Worm (Caenorhabditis elegans) whole organism, L3 larva: Measurements from ENCODE around the gene C08F11.1.
"Not testable (repeated sequence)": the region's sequence is repeated elsewhere in the genome, so short reads cannot be mapped to it uniquely, and the experiment has no call there.

Experiments
- R02D3.7 ChIP-seq: fragments of 150-350 bp; optimal IDR thresholded peaks from 2 replicates; lab custom pipeline; 2014; ENCODE audit warnings: missing biosample characterization, missing genetic modification characterization
- aly-2 ChIP-seq: fragments of 150-350 bp; optimal IDR thresholded peaks from 2 replicates; lab custom pipeline; 2014; ENCODE audit warnings: missing biosample characterization, missing genetic modification characterization
- ama-1 ChIP-seq: fragments of 150-350 bp; optimal IDR thresholded peaks from 2 replicates; lab custom pipeline; 2018
- ceh-16 ChIP-seq: sonication (generic microtip); optimal IDR thresholded peaks from 2 replicates; lab custom pipeline; 2017; ENCODE audit warnings: missing biosample characterization, missing genetic modification characterization
- ceh-28 ChIP-seq: fragments of 150-350 bp; optimal IDR thresholded peaks from 2 replicates; lab custom pipeline; 2014; ENCODE audit warnings: missing biosample characterization, missing genetic modification reagents, missing genetic modification characterization
- ceh-82 ChIP-seq: fragments of 150-350 bp; optimal IDR thresholded peaks from 2 replicates; lab custom pipeline; 2014; ENCODE audit warnings: missing biosample characterization, missing genetic modification characterization
- ceh-9 ChIP-seq: sonication (generic microtip); optimal IDR thresholded peaks from 2 replicates; lab custom pipeline; 2018; ENCODE audit warnings: missing biosample characterization, missing genetic modification characterization
- daf-12 ChIP-seq: fragments of 150-350 bp; optimal IDR thresholded peaks from 2 replicates; lab custom pipeline; 2014; ENCODE audit warnings: missing biosample characterization, missing genetic modification reagents, missing genetic modification characterization
- egl-27 ChIP-seq: sonication (generic microtip); optimal IDR thresholded peaks from 4 replicates; lab custom pipeline; 2017; ENCODE audit warnings: missing biosample characterization, missing genetic modification reagents, missing genetic modification characterization
- elt-3 ChIP-seq, 3 experiments: fragments of 150-350 bp in 1 of 3; sonication (generic microtip) in 2 of 3; optimal IDR thresholded peaks; 2 replicates in 2 of 3; 4 replicates in 1 of 3; lab custom pipeline; 2014 to 2017; ENCODE audit warnings: missing biosample characterization in 3 of 3, missing genetic modification characterization in 3 of 3
- eor-1 ChIP-seq, 2 experiments: fragments of 150-350 bp; optimal IDR thresholded peaks; 2 replicates each; lab custom pipeline; 2014 to 2018; ENCODE audit warnings: missing biosample characterization in 2 of 2, missing genetic modification characterization in 2 of 2
- fkh-10 ChIP-seq: sonication (generic microtip); optimal IDR thresholded peaks from 2 replicates; lab custom pipeline; 2017; ENCODE audit warnings: missing biosample characterization, missing genetic modification reagents, missing genetic modification characterization
- fkh-2 ChIP-seq: fragments of 150-350 bp; optimal IDR thresholded peaks from 2 replicates; lab custom pipeline; 2014; ENCODE audit warnings: missing biosample characterization, missing genetic modification reagents, missing genetic modification characterization
- jun-1 ChIP-seq: fragments of 150-350 bp; optimal IDR thresholded peaks from 2 replicates; lab custom pipeline; 2014; ENCODE audit warnings: missing biosample characterization, missing genetic modification reagents, missing genetic modification characterization
- lin-39 ChIP-seq: fragments of 150-350 bp; optimal IDR thresholded peaks from 2 replicates; lab custom pipeline; 2018; ENCODE audit warnings: missing biosample characterization, missing genetic modification reagents, missing genetic modification characterization
- mdl-1 ChIP-seq: fragments of 150-350 bp; optimal IDR thresholded peaks from 2 replicates; lab custom pipeline; 2014; ENCODE audit warnings: missing biosample characterization, missing genetic modification characterization
- nhr-11 ChIP-seq: fragments of 150-350 bp; optimal IDR thresholded peaks from 2 replicates; lab custom pipeline; 2014; ENCODE audit warnings: missing biosample characterization, missing genetic modification characterization
- nhr-23 ChIP-seq: fragments of 150-350 bp; optimal IDR thresholded peaks from 2 replicates; lab custom pipeline; 2014; ENCODE audit warnings: missing biosample characterization, missing genetic modification reagents, missing genetic modification characterization
- nhr-25 ChIP-seq: sonication (generic microtip); optimal IDR thresholded peaks from 2 replicates; lab custom pipeline; 2017; ENCODE audit warnings: missing biosample characterization, missing genetic modification characterization
- nhr-28 ChIP-seq: fragments of 150-350 bp; optimal IDR thresholded peaks from 2 replicates; lab custom pipeline; 2014; ENCODE audit warnings: missing biosample characterization, missing genetic modification characterization
- nhr-43 ChIP-seq: sonication (generic microtip); optimal IDR thresholded peaks from 2 replicates; lab custom pipeline; 2016; ENCODE audit warnings: mild to moderate bottlenecking, missing genetic modification characterization, missing compliant biosample characterization; ENCODE audit not compliant: poor library complexity, severe bottlenecking
- nhr-67 ChIP-seq: fragments of 150-350 bp; optimal IDR thresholded peaks from 2 replicates; lab custom pipeline; 2014; ENCODE audit warnings: missing biosample characterization, missing genetic modification characterization
- nhr-76 ChIP-seq: fragments of 150-350 bp; sonication (generic microtip); optimal IDR thresholded peaks from 5 replicates; lab custom pipeline; 2014; ENCODE audit warnings: missing biosample characterization, missing genetic modification characterization
- sea-2 ChIP-seq: fragments of 150-350 bp; sonication (generic microtip); optimal IDR thresholded peaks from 4 replicates; lab custom pipeline; 2014; ENCODE audit warnings: missing biosample characterization, missing genetic modification reagents, missing genetic modification characterization
- skn-1 ChIP-seq: fragments of 150-350 bp; optimal IDR thresholded peaks from 2 replicates; lab custom pipeline; 2014; ENCODE audit warnings: missing biosample characterization, missing genetic modification characterization
- snpc-4 ChIP-seq: fragments of 150-350 bp; optimal IDR thresholded peaks from 2 replicates; lab custom pipeline; 2014; ENCODE audit warnings: missing biosample characterization, missing genetic modification characterization
- zag-1 ChIP-seq: fragments of 150-350 bp; optimal IDR thresholded peaks from 2 replicates; lab custom pipeline; 2014; ENCODE audit warnings: missing biosample characterization, missing genetic modification characterization
- ztf-11 ChIP-seq: fragments of 150-350 bp; optimal IDR thresholded peaks from 2 replicates; lab custom pipeline; 2014; ENCODE audit warnings: missing biosample characterization, missing genetic modification characterization

Gene C08F11.1

DNA sequence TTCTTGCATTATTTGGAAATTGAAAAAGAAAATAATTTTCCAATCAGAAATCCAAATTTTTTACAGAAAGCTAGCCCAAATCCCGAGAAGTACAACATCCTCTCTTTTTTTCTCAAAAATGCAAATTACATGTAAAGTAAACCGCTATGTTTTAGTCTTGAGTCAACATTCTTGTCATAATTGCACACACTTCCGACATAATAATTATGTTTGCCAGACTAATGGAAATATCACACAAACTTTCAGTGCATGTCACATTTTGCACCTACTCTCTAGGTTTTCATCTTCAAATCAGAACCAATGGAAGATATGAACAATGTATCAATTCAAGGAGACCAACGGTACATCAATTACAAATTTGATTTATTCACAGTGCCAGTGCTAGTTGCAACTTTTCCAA is 39.0 kb upstream of the C08F11.1 start, which contains the start of gene sru-11:
sru-11 (plus strand) TSS at position 301 of the 400 bp plus-strand sequence.
- TF ChIP-seq ceh-9 (tag; lab: Kevin White, UChicago), result no peak
- TF ChIP-seq nhr-76 (tag; lab: Kevin White, UChicago), result no peak
- TF ChIP-seq sea-2 (GFP tag; lab: Kevin White, UChicago), result no peak
- TF ChIP-seq nhr-43 (tag; lab: Kevin White, UChicago), result no peak
- TF ChIP-seq lin-39 (tag; lab: Kevin White, UChicago), result no peak
- TF ChIP-seq aly-2 (tag; lab: Kevin White, UChicago), result no peak
- no peak for TF ChIP-seq ceh-16
- no peak for TF ChIP-seq zag-1 (tag; lab: Kevin White, UChicago)
- TF ChIP-seq mdl-1, result no peak
- no peak for TF ChIP-seq nhr-67
- TF ChIP-seq ceh-82 (tag; lab: Kevin White, UChicago), result no peak
- TF ChIP-seq skn-1, result no peak

DNA sequence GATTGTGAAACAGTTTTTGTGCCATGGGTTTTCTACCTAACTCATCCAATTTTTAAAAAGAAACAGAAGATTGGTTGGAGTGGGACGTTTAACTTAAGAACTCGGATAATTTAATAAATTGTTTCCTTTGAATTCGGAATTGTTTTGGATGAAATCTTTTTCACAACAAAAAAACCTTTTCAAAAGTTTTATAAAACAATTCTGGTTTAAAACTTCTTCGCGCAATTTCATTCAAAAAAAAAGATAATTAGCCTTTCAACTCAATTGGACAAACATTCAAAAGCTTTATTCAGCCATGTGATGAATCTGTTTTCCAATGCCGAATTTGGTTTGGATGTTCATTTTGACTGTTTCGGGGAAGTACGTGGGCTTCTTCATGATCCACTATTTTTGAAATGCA is 36.5 kb upstream of the C08F11.1 start, which contains the start of gene Y45F10B.12:
Y45F10B.12 (plus strand) TSS at position 301 of the 400 bp plus-strand sequence.
- TF ChIP-seq egl-27 (tag; lab: Kevin White, UChicago), result no peak
- TF ChIP-seq nhr-25 (tag; lab: Kevin White, UChicago), result no peak
- no peak for TF ChIP-seq nhr-11 (tag; lab: Kevin White, UChicago)

DNA sequence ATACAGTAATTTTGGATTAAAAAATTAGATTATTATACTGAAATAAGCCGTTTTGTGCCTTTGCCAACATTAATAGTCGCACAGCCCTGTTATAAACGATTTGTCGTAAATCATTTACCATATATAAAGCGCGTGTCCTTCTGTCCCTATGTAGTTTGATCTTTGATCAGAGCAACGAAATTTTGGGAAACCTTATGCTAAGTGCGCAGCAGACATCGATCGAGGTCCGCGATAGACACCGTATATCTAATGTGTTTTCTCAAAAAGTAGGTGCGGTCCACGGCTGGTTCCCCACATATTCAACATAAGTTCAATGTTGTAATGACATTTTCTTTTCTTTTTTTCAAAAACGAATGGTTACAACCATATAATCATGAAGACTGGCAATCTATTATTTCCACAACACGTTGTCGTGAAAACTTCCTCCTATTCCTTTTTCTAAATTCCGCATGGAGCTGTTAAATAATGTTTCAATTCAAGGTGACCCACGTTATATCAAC is 35.0 kb upstream of the C08F11.1 start, which contains the start of gene sru-9:
sru-9 (plus strand) TSS at position 450 of the 500 bp plus-strand sequence.
- not testable (repeated sequence) for TF ChIP-seq daf-12 (tag; lab: Kevin White, UChicago); ceh-28 (tag; lab: Kevin White, UChicago); ceh-16

DNA sequence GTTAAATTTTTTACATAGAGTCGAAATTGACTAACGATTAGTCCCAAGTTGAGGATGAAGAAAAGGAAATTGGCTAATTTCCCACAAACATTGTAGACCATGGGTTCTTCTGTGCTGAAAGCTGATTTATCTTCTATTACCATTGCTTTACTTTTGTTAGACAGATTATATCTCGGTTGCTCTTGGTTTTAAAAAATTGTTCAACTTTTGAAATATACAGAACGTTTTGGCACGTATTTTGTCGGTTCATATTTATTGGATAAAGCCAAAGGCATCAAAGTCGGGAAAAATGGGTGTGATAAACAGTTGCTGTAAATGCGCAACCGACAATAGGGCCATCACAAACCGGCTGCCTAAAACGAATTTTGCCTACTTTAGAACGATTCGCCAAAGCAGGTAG is 32.0 kb upstream of the C08F11.1 start, which contains the start of gene tsp-5:
tsp-5 (minus strand) TSS at position 101 of the 400 bp plus-strand sequence.
- no peak for TF ChIP-seq fkh-10 (GFP tag; lab: Kevin White, UChicago)
- no peak for TF ChIP-seq daf-12 (tag; lab: Kevin White, UChicago)
- TF ChIP-seq skn-1, result no peak
- TF ChIP-seq R02D3.7 (tag; lab: Kevin White, UChicago), result no peak
- TF ChIP-seq nhr-28 (tag; lab: Kevin White, UChicago), result no peak
- TF ChIP-seq fkh-2, result no peak
- TF ChIP-seq nhr-43 (tag; lab: Kevin White, UChicago), result no peak
- TF ChIP-seq, all 47 proteins: peak for 0

DNA sequence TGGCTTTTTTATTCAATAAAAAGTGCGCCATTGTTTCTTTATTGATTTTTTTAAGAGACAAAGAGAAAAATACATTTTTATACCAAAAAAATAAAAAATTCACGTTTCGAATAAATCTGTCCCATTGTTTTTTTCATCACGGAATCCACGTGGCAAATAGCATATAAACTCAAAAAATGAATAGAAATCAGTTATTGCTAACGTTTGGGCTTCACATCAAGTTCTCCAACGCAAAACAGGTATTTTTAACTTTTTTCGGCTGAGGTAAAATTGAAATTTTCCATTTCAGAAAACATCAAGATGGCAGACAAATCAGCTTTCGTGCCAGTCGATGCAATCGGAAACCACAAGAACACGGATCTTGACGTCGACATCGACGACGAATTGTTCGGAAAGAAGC is 30.3 kb upstream of the C08F11.1 start, which contains the start of gene Y45F10B.3:
Y45F10B.3 (plus strand) TSS at position 301 of the 400 bp plus-strand sequence.
- TF ChIP-seq ama-1 (lab: Kevin White, UChicago) (no peak), ztf-11 (tag; lab: Kevin White, UChicago) (no peak), nhr-23 (tag; lab: Kevin White, UChicago) (no peak)
- TF ChIP-seq, all 47 proteins: peak for 0

DNA sequence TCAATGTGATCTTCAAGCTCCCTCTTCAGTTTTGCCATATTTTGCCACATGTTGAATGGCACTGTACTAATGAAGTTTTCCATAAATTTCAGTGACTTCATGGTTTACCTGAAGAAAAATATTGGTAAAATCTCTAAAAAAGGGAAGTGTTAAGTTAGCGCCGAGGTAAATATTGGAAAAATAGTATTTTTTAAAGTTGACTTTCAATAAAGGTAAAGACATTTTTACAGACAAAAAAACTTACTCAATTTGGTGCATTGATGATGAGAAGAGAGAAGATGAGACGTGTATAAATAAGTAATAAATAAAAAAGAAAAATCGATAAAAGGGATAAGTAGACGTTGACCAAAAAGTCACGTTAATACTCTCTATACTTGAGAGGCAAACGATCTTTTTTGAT is 25.8 kb upstream of the C08F11.1 start, which contains the start of gene Y45F10B.9:
Y45F10B.9 (minus strand) TSS at position 101 of the 400 bp plus-strand sequence.
- not testable (repeated sequence) for TF ChIP-seq aly-2, R02D3.7, nhr-43 (tag; lab: Kevin White, UChicago)
- TF ChIP-seq, all 47 proteins: peak for 0; not testable (repeated sequence) for 47

DNA sequence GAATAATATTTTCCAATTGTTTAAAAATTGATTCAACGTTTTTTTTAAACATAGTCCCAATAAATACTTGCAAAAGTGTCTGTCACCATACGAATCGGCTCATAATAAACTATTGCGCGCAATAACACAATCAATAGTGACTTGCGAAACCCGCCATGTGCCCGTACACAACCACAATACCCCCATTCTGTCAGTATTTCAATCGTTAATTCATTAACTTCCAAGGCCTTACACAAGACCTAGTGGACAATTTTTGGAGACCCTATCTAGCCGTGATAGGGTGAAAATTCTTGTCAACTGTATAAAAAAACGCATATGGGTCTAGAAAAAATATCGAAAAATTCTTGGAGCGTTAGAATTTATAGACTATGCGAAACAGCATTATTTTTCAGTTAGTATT is 23.0 kb upstream of the C08F11.1 start:
- TF ChIP-seq elt-3 (tag; optimal IDR thresholded peaks at IDR 0.05; lab: Kevin White, UChicago), result no peak
- no peak for TF ChIP-seq ceh-9 (tag; lab: Kevin White, UChicago)
- peak; percentile 70 for TF ChIP-seq snpc-4 (tag; lab: Kevin White, UChicago)

DNA sequence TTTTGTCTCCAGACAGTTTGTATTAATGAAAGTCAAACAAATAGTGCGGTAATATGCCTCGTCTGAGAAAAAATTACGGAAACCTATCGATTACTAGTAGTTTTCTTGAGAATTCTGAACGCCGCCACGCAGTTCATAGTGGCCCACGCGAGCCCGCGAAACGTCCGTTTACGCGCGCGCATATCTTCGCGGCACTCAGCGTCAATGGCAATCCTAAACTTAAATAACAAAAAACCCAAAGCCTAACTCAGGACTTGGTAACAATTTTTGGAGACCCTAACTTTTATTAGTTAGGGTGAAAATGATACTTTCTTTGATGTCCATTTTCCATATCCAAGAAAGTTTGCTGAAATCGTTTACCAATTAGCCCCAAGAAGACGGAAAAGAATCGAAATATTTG is 22.2 kb upstream of the C08F11.1 start:
- TF ChIP-seq jun-1 (tag; lab: Kevin White, UChicago), result no peak
- peak; percentile 40 for TF ChIP-seq snpc-4 (tag; lab: Kevin White, UChicago)
- no peak for TF ChIP-seq eor-1 (tag; optimal IDR thresholded peaks at IDR 0.05; lab: Kevin White, UChicago)
- no peak for TF ChIP-seq daf-12 (tag; lab: Kevin White, UChicago)
- TF ChIP-seq, all 47 proteins: peak for 1
